Fruit fly (Drosophila melanogaster): Measurements from ENCODE around the gene CG6321.
A peak's percentile ranks its signal among the peaks of the same experiment; 100 is the strongest.

The CG6321 gene

DNA sequence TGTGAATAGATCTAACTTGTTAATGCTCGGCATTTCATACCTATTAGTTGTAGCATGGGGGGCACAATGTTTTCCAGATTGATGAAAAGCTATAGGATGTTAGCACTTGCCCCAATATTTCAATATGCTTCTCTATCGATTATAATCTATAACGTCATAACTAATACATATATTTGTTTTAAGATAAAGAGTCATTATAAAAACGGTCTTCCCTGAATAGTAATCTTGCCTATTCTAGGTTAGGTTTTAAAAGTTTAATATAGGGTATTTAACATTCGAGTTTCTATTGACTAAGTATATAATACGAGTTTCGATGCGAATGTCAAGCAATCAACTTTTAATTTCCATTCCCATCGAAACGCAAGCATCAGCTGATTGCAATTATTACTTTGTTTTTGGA lies at the start of gene CG6321, which contains the start of gene Blos2 (continued):
- TF ChIP-seq bowl (GFP tag; IDR thresholded peaks at IDR 0.05) (no peak), hb (GFP tag; IDR thresholded peaks at IDR 0.05; ENCODE audit: partially characterized antibody) (no peak), CG8388 (GFP tag; optimal IDR thresholded peaks at IDR 0.05) (peak; percentile 77), lbe (GFP tag; optimal IDR thresholded peaks at IDR 0.05) (peak; percentile 58), CG11560 (tag; IDR thresholded peaks at IDR 0.05) (no peak), ERR (GFP tag; optimal IDR thresholded peaks at IDR 0.05) (no peak), klu (GFP tag; IDR thresholded peaks at IDR 0.05) (peak; percentile 52), CG1603 (tag; optimal IDR thresholded peaks at IDR 0.05) (peak; percentile 63), tll (GFP tag; optimal IDR thresholded peaks at IDR 0.05) (no peak), hbn (GFP tag; IDR thresholded peaks at IDR 0.05; ENCODE audit: partially characterized antibody) (no peak), Aef1 (GFP tag; IDR thresholded peaks at IDR 0.05) (peak; percentile 30; the same call in 1 of the 3 replicates), CG6683 (GFP tag; optimal IDR thresholded peaks at IDR 0.05) (peak; percentile 50), az2 (GFP tag; optimal IDR thresholded peaks at IDR 0.05) (peak; percentile 66), gsb-n (tag; optimal IDR thresholded peaks at IDR 0.05) (peak; percentile 75), CG4360 (GFP tag; IDR thresholded peaks at IDR 0.05) (no peak), nom (GFP tag; optimal IDR thresholded peaks at IDR 0.05) (peak; percentile 20), onecut (GFP tag; IDR thresholded peaks at IDR 0.05) (peak; percentile 76), CG30431 (GFP tag; optimal IDR thresholded peaks at IDR 0.05) (no peak), eve (GFP tag; optimal IDR thresholded peaks at IDR 0.05) (peak in 1 of 2 experiments; percentile 83), H15 (GFP tag; IDR thresholded peaks at IDR 0.05) (0 out of 3 replicates have a peak, but pooled peaks have one; percentile 27), Dll (GFP tag; IDR thresholded peaks at IDR 0.05; ENCODE audit: partially characterized antibody) (no peak), Ada2b (GFP tag; IDR thresholded peaks at IDR 0.05) (peak; percentile 60; the same call in 1 of the 2 replicates), Hsf (GFP tag; optimal IDR thresholded peaks at IDR 0.05) (peak; percentile 75), fru (optimal IDR thresholded peaks at IDR 0.05) (no peak), nau (GFP tag; optimal IDR thresholded peaks at IDR 0.05) (peak; percentile 63), Blimp-1 (GFP tag; optimal IDR thresholded peaks at IDR 0.05) (peak; percentile 78), CG18011 (GFP tag; optimal IDR thresholded peaks at IDR 0.05) (peak; percentile 17), knrl (GFP tag; IDR thresholded peaks at IDR 0.05; ENCODE audit: partially characterized antibody) (no peak), Meics (GFP tag; optimal IDR thresholded peaks at IDR 0.05) (peak; percentile 85), CG3163 (GFP tag; optimal IDR thresholded peaks at IDR 0.05) (no peak), CG31365 (tag; optimal IDR thresholded peaks at IDR 0.05) (peak; percentile 24), CG7745 (tag; optimal IDR thresholded peaks at IDR 0.05) (no peak), vnd (GFP tag; IDR thresholded peaks at IDR 0.05; ENCODE audit: partially characterized antibody) (no peak), pzg (GFP tag; optimal IDR thresholded peaks at IDR 0.05) (peak; percentile 39), Xbp1 (GFP tag; optimal IDR thresholded peaks at IDR 0.05) (peak; percentile 75), CG10979 (tag; optimal IDR thresholded peaks at IDR 0.05) (peak; percentile 81), YL-1 (GFP tag; optimal IDR thresholded peaks at IDR 0.05) (peak; percentile 21), Ssrp (tag; optimal IDR thresholded peaks at IDR 0.05) (peak; percentile 67), CG32767 (GFP tag; IDR thresholded peaks at IDR 0.05) (0 out of 2 replicates have a peak, but pooled peaks have one; percentile 21), prd (optimal IDR thresholded peaks at IDR 0.05) (no peak), prd (GFP tag; IDR thresholded peaks at IDR 0.05) (peak; percentile 61; the same call in 2 of the 3 replicates), lilli (GFP tag; optimal IDR thresholded peaks at IDR 0.05) (peak; percentile 73), Usf (GFP tag; optimal IDR thresholded peaks at IDR 0.05) (no peak), CG11696 (GFP tag; IDR thresholded peaks at IDR 0.05) (0 out of 2 replicates have a peak, but pooled peaks have one; percentile 24), CG1792 (GFP tag; optimal IDR thresholded peaks at IDR 0.05) (no peak), ken (GFP tag; IDR thresholded peaks at IDR 0.05) (peak; percentile 35; the same call in 1 of the 3 replicates), Gug (GFP tag; IDR thresholded peaks at IDR 0.05) (0 out of 4 replicates have a peak, but pooled peaks have one; percentile 37), Dbx (GFP tag; IDR thresholded peaks at IDR 0.05) (peak; percentile 63; the same call in 2 of the 3 replicates), NC2β (GFP tag; optimal IDR thresholded peaks at IDR 0.05) (peak; percentile 41), CG18262 (tag; optimal IDR thresholded peaks at IDR 0.05) (peak; percentile 86)

Data from whole organism, embryonic.